Fruit fly (Drosophila melanogaster): ENCODE measurements around the gene Top1.

Top1 gene

dm6 chrX:15298298-15299069 lies 20.8 kb upstream of the Top1 start (continued):
- TF ChIP-seq p53 (GFP tag; optimal IDR thresholded peaks at IDR 0.05) (peak; percentile 22), Xbp1 (GFP tag; optimal IDR thresholded peaks at IDR 0.05) (peak; percentile 97), CG17328 (GFP tag; IDR thresholded peaks at IDR 0.05) (peak; percentile 92), Atf6 (GFP tag; IDR thresholded peaks at IDR 0.05) (peak; percentile 98), CG12299 (tag; optimal IDR thresholded peaks at IDR 0.05) (peak; percentile 94), kay (GFP tag; optimal IDR thresholded peaks at IDR 0.05) (peak; percentile 94), Aef1 (GFP tag; IDR thresholded peaks at IDR 0.05) (peak; percentile 97), tll (GFP tag; optimal IDR thresholded peaks at IDR 0.05) (no peak), YL-1 (GFP tag; optimal IDR thresholded peaks at IDR 0.05) (peak; percentile 88), usp (GFP tag; optimal IDR thresholded peaks at IDR 0.05) (no peak), CG7271 (tag; optimal IDR thresholded peaks at IDR 0.05) (peak; percentile 74), otp (GFP tag; IDR thresholded peaks at IDR 0.05) (peak; percentile 87; the same call in 2 of the 3 replicates), Atf3 (GFP tag; optimal IDR thresholded peaks at IDR 0.05) (peak; percentile 48), Elba2 (GFP tag; optimal IDR thresholded peaks at IDR 0.05) (no peak), CG31365 (tag; optimal IDR thresholded peaks at IDR 0.05) (peak; percentile 86)

dm6 chrX:15299927-15300740 lies 19.1 kb upstream of the Top1 start:
- TF ChIP-seq Stat92E (GFP tag; optimal IDR thresholded peaks at IDR 0.05) (no peak), Xbp1 (GFP tag; optimal IDR thresholded peaks at IDR 0.05) (no peak), row (GFP tag; IDR thresholded peaks at IDR 0.05) (peak; percentile 31; the same call in 2 of the 3 replicates), CG11504 (tag; optimal IDR thresholded peaks at IDR 0.05) (no peak), schlank (tag; optimal IDR thresholded peaks at IDR 0.05) (no peak), D19B (GFP tag; optimal IDR thresholded peaks at IDR 0.05) (peak; percentile 92), Bdp1 (GFP tag; optimal IDR thresholded peaks at IDR 0.05) (no peak), lov (optimal IDR thresholded peaks at IDR 0.05) (no peak), lov (GFP tag; IDR thresholded peaks at IDR 0.05) (no peak), Eip74EF (GFP tag; optimal IDR thresholded peaks at IDR 0.05) (no peak), Asciz (GFP tag; optimal IDR thresholded peaks at IDR 0.05) (no peak), hkb (optimal IDR thresholded peaks at IDR 0.05) (no peak), hkb (GFP tag; IDR thresholded peaks at IDR 0.05) (no peak), Sox102F (GFP tag; optimal IDR thresholded peaks at IDR 0.05) (peak; percentile 13), al (GFP tag; IDR thresholded peaks at IDR 0.05) (0 out of 2 replicates have a peak, but pooled peaks have one; percentile 12), Med (GFP tag) (peak; percentile 60), sd (tag; optimal IDR thresholded peaks at IDR 0.05) (peak; percentile 62), chinmo (GFP tag; IDR thresholded peaks at IDR 0.05; ENCODE audit: partially characterized antibody) (0 out of 4 replicates have a peak, but pooled peaks have one; percentile 65), CG34376 (GFP tag; optimal IDR thresholded peaks at IDR 0.05) (no peak), CG30431 (GFP tag; optimal IDR thresholded peaks at IDR 0.05) (no peak), CoRest (tag; optimal IDR thresholded peaks at IDR 0.05) (no peak), Blimp-1 (GFP tag; optimal IDR thresholded peaks at IDR 0.05) (no peak), CG16813 (GFP tag; IDR thresholded peaks at IDR 0.05; ENCODE audit: partially characterized antibody) (no peak), Dref (GFP tag; IDR thresholded peaks at IDR 0.05) (no peak), CG12769 (tag; optimal IDR thresholded peaks at IDR 0.05) (peak; percentile 20), CG3407 (GFP tag; optimal IDR thresholded peaks at IDR 0.05) (no peak), CG7963 (GFP tag; IDR thresholded peaks at IDR 0.05; ENCODE audit: partially characterized antibody) (no peak), CG6689 (GFP tag; IDR thresholded peaks at IDR 0.05) (no peak), CG10267 (tag; optimal IDR thresholded peaks at IDR 0.05) (no peak), CG17385 (GFP tag; optimal IDR thresholded peaks at IDR 0.05) (no peak), CG7271 (tag; optimal IDR thresholded peaks at IDR 0.05) (no peak), CG9932 (GFP tag; IDR thresholded peaks at IDR 0.05) (0 out of 2 replicates have a peak, but pooled peaks have one; percentile 23), CG2129 (GFP tag; IDR thresholded peaks at IDR 0.05; ENCODE audit: partially characterized antibody) (no peak)
